Worm (Caenorhabditis elegans) whole organism, mixed stage, embryonic: ENCODE results near the gene C33F10.12.

Experiments used
- hlh-1 ChIP-seq: fragments of 150-350 bp; optimal IDR thresholded peaks from 2 replicates; lab custom pipeline; 2014; ENCODE audit warnings: missing biosample characterization, missing genetic modification reagents, missing genetic modification characterization
- ztf-11 ChIP-seq: fragments of 150-350 bp; optimal IDR thresholded peaks from 2 replicates; lab custom pipeline; 2014; ENCODE audit warnings: missing biosample characterization, missing genetic modification characterization

ce11 chrII:4795461-4795860, 42.1 kb downstream of the C33F10.12 start, which contains the start of gene C33F10.4:
- TF ChIP-seq hlh-1 = no peak
- no peak for TF ChIP-seq ztf-11 (tag; lab: Kevin White, UChicago)
